Worm (Caenorhabditis elegans): ENCODE measurements around the gene F57B9.3.

ce11 chrIII:6931896-6932295 lies 7.7 kb upstream of the F57B9.3 start, which contains the start of gene byn-1:
- TF ChIP-seq nhr-11 (tag; optimal IDR thresholded peaks at IDR 0.05) (no peak), ref-2 (tag; optimal IDR thresholded peaks at IDR 0.05) (no peak), ceh-18 (tag; optimal IDR thresholded peaks at IDR 0.05) (no peak), npax-4 (tag; optimal IDR thresholded peaks at IDR 0.05) (no peak), F13H6.1 (tag; optimal IDR thresholded peaks at IDR 0.05) (no peak)
